Fruit fly (Drosophila melanogaster) whole organism, embryonic: Measurements from ENCODE around the gene CG3534.
A peak's percentile ranks its signal among the peaks of the same experiment; 100 is the strongest.

Experiments
- Abd-B ChIP-seq: fragments of 200-800 bp; sonication (Bioruptor generic); optimal IDR thresholded peaks from 2 replicates; lab custom pipeline; 2018; ENCODE audit warnings: missing biosample characterization, mild to moderate bottlenecking, missing genetic modification characterization, moderate library complexity
- Antp ChIP-seq: fragments of 200-800 bp; sonication (Bioruptor generic); optimal IDR thresholded peaks from 3 replicates; lab custom pipeline; 2016; ENCODE audit warnings: missing biosample characterization, missing genetic modification characterization
- Atf3 ChIP-seq: fragments of 200-800 bp; sonication (Bioruptor generic); optimal IDR thresholded peaks from 3 replicates; lab custom pipeline; 2016; ENCODE audit warnings: missing biosample characterization, missing genetic modification characterization
- Atf6 ChIP-seq: fragments of 200-800 bp; sonication (Bioruptor generic); IDR thresholded peaks from 2 replicates; pipeline ENCODE4 v1.3.6; 2022; ENCODE audit warnings: missing biosample characterization, missing genetic modification characterization
- CG10267 ChIP-seq: fragments of 200-800 bp; sonication (Bioruptor generic); optimal IDR thresholded peaks from 2 replicates; lab custom pipeline; 2018; ENCODE audit warnings: missing biosample characterization, mild to moderate bottlenecking, missing genetic modification characterization, moderate library complexity
- CG11085 ChIP-seq: fragments of 200-800 bp; sonication (Bioruptor generic); IDR thresholded peaks from 2 replicates; pipeline ENCODE4 v1.3.6; 2022; ENCODE audit warnings: missing biosample characterization, missing genetic modification characterization
- CG12219 ChIP-seq: fragments of 200-800 bp; sonication (Bioruptor generic); optimal IDR thresholded peaks from 3 replicates; lab custom pipeline; 2018; ENCODE audit warnings: missing biosample characterization, mild to moderate bottlenecking, missing genetic modification characterization
- CG13424 ChIP-seq: fragments of 200-800 bp; sonication (Bioruptor generic); optimal IDR thresholded peaks from 2 replicates; lab custom pipeline; 2019; ENCODE audit warnings: missing biosample characterization, mild to moderate bottlenecking, missing genetic modification characterization, moderate library complexity
- CG16813 ChIP-seq: fragments of 200-800 bp; sonication (Bioruptor generic); IDR thresholded peaks from 3 replicates; pipeline ENCODE4 v1.3.6; 2022; ENCODE audit warnings: missing biosample characterization, missing genetic modification characterization; ENCODE audit not compliant: partially characterized antibody
- CG17186 ChIP-seq: fragments of 200-800 bp; sonication (Bioruptor generic); optimal IDR thresholded peaks from 3 replicates; lab custom pipeline; 2017; ENCODE audit warnings: missing biosample characterization, missing genetic modification reagents, missing genetic modification characterization
- CG18764 ChIP-seq: fragments of 200-800 bp; sonication (Bioruptor generic); optimal IDR thresholded peaks from 3 replicates; lab custom pipeline; 2016; ENCODE audit warnings: missing biosample characterization, missing genetic modification characterization
- CG2116 ChIP-seq: fragments of 200-800 bp; sonication (Bioruptor generic); optimal IDR thresholded peaks from 3 replicates; lab custom pipeline; 2018; ENCODE audit warnings: missing biosample characterization, mild to moderate bottlenecking, missing genetic modification characterization
- CG30020 ChIP-seq: fragments of 200-800 bp; optimal IDR thresholded peaks from 2 replicates; lab custom pipeline; 2019; ENCODE audit warnings: missing biosample characterization, mild to moderate bottlenecking, missing genetic modification characterization, moderate library complexity
- CG30403 ChIP-seq: fragments of 200-800 bp; sonication (Bioruptor generic); optimal IDR thresholded peaks from 3 replicates; lab custom pipeline; 2016; ENCODE audit warnings: missing biosample characterization, missing genetic modification characterization
- CG31365 ChIP-seq: fragments of 200-800 bp; sonication (Bioruptor generic); optimal IDR thresholded peaks from 2 replicates; lab custom pipeline; 2018; ENCODE audit warnings: missing biosample characterization, mild to moderate bottlenecking, missing genetic modification characterization
- CG4404 ChIP-seq: fragments of 200-800 bp; sonication (Bioruptor generic); IDR thresholded peaks from 2 replicates; pipeline ENCODE4 v1.3.6; 2022; ENCODE audit warnings: missing biosample characterization, missing genetic modification characterization
- CG4617 ChIP-seq: fragments of 200-800 bp; sonication (Bioruptor generic); optimal IDR thresholded peaks from 3 replicates; lab custom pipeline; 2016; ENCODE audit warnings: missing biosample characterization, missing genetic modification characterization, borderline replicate concordance
- CG5245 ChIP-seq: fragments of 200-800 bp; sonication (Bioruptor generic); optimal IDR thresholded peaks from 3 replicates; lab custom pipeline; 2016; ENCODE audit warnings: missing biosample characterization, missing genetic modification characterization
- CG6689 ChIP-seq: fragments of 200-800 bp; sonication (Bioruptor generic); IDR thresholded peaks from 2 replicates; pipeline ENCODE4 v1.3.6; 2022; ENCODE audit warnings: missing biosample characterization, missing genetic modification characterization
- CG6791 ChIP-seq: fragments of 200-800 bp; sonication (Bioruptor generic); IDR thresholded peaks from 3 replicates; pipeline ENCODE4 v1.3.6; 2022; ENCODE audit warnings: missing biosample characterization, missing genetic modification characterization; ENCODE audit not compliant: partially characterized antibody
- CG9817 ChIP-seq: fragments of 200-800 bp; sonication (Bioruptor generic); optimal IDR thresholded peaks from 2 replicates; lab custom pipeline; 2018; ENCODE audit warnings: missing biosample characterization, mild to moderate bottlenecking, missing genetic modification characterization, moderate library complexity
- Camta ChIP-seq: fragments of 200-800 bp; sonication (Bioruptor generic); optimal IDR thresholded peaks from 2 replicates; lab custom pipeline; 2016; ENCODE audit warnings: missing biosample characterization, missing genetic modification characterization
- Dip2 ChIP-seq: fragments of 200-800 bp; sonication (Bioruptor generic); IDR thresholded peaks from 2 replicates; pipeline ENCODE4 v1.3.6; 2022; ENCODE audit warnings: missing biosample characterization, missing genetic modification characterization
- HHEX ChIP-seq: fragments of 200-800 bp; sonication (Bioruptor generic); optimal IDR thresholded peaks from 3 replicates; lab custom pipeline; 2017; ENCODE audit warnings: missing biosample characterization, mild to moderate bottlenecking, missing genetic modification characterization, missing genetic modification reagents
- MBD-R2 ChIP-seq: fragments of 200-800 bp; sonication (Bioruptor generic); IDR thresholded peaks from 2 replicates; pipeline ENCODE4 v1.3.6; 2022; ENCODE audit warnings: missing biosample characterization, missing genetic modification characterization
- MTF-1 ChIP-seq: fragments of 200-800 bp; sonication (Bioruptor generic); optimal IDR thresholded peaks from 2 replicates; lab custom pipeline; 2018; ENCODE audit warnings: missing biosample characterization, mild to moderate bottlenecking, missing genetic modification characterization, borderline replicate concordance
- Oli ChIP-seq: fragments of 200-800 bp; sonication (Bioruptor generic); optimal IDR thresholded peaks from 2 replicates; lab custom pipeline; 2018; ENCODE audit warnings: missing biosample characterization, mild to moderate bottlenecking, missing genetic modification characterization, moderate library complexity
- Spps ChIP-seq: fragments of 200-800 bp; sonication (Bioruptor generic); optimal IDR thresholded peaks from 2 replicates; lab custom pipeline; 2018; ENCODE audit warnings: missing biosample characterization, mild to moderate bottlenecking, missing genetic modification characterization
- TFAM ChIP-seq: fragments of 200-800 bp; sonication (Bioruptor generic); optimal IDR thresholded peaks from 2 replicates; lab custom pipeline; 2017; ENCODE audit warnings: missing biosample characterization, missing genetic modification characterization, inconsistent platforms
- Vsx1 ChIP-seq: fragments of 200-800 bp; sonication (Bioruptor generic); optimal IDR thresholded peaks from 2 replicates; lab custom pipeline; 2017; ENCODE audit warnings: missing biosample characterization, mild to moderate bottlenecking, missing genetic modification characterization, missing genetic modification reagents
- YL-1 ChIP-seq: fragments of 200-800 bp; sonication (Bioruptor generic); optimal IDR thresholded peaks from 3 replicates; lab custom pipeline; 2017; ENCODE audit warnings: missing biosample characterization, mild to moderate bottlenecking, missing genetic modification characterization
- amos ChIP-seq: fragments of 200-800 bp; sonication (Bioruptor generic); IDR thresholded peaks from 2 replicates; pipeline ENCODE4 v1.3.6; 2022; ENCODE audit warnings: missing biosample characterization, missing genetic modification characterization; ENCODE audit not compliant: partially characterized antibody
- ato ChIP-seq: fragments of 200-800 bp; sonication (Bioruptor generic); IDR thresholded peaks from 2 replicates; pipeline ENCODE4 v1.3.6; 2022; ENCODE audit warnings: missing biosample characterization, missing genetic modification characterization; ENCODE audit not compliant: partially characterized antibody
- crol ChIP-seq: fragments of 200-800 bp; sonication (Bioruptor generic); IDR thresholded peaks from 2 replicates; pipeline ENCODE4 v1.3.6; 2022; ENCODE audit warnings: missing biosample characterization, missing genetic modification characterization
- dan ChIP-seq: fragments of 200-800 bp; sonication (Bioruptor generic); IDR thresholded peaks from 2 replicates; pipeline ENCODE4 v1.3.6; 2022; ENCODE audit warnings: missing biosample characterization, missing genetic modification characterization
- eyg ChIP-seq: fragments of 200-800 bp; sonication (Bioruptor generic); optimal IDR thresholded peaks from 3 replicates; lab custom pipeline; 2016; ENCODE audit warnings: missing biosample characterization, missing genetic modification characterization
- kah ChIP-seq: fragments of 200-800 bp; sonication (Bioruptor generic); optimal IDR thresholded peaks from 2 replicates; lab custom pipeline; 2018; ENCODE audit warnings: missing biosample characterization, mild to moderate bottlenecking, missing genetic modification characterization
- kni ChIP-seq: fragments of 200-800 bp; sonication (Bioruptor generic); optimal IDR thresholded peaks from 3 replicates; lab custom pipeline; 2017; ENCODE audit warnings: mild to moderate bottlenecking, missing biosample characterization, missing genetic modification reagents, missing genetic modification characterization
- pros ChIP-seq: fragments of 200-800 bp; sonication (Bioruptor generic); optimal IDR thresholded peaks from 3 replicates; lab custom pipeline; 2019; ENCODE audit warnings: missing biosample characterization, mild to moderate bottlenecking, missing genetic modification characterization, moderate library complexity
- psq ChIP-seq: fragments of 200-800 bp; sonication (Bioruptor generic); optimal IDR thresholded peaks from 2 replicates; lab custom pipeline; 2017; ENCODE audit warnings: missing biosample characterization, missing genetic modification characterization
- ranshi ChIP-seq: fragments of 200-800 bp; sonication (Bioruptor generic); IDR thresholded peaks from 2 replicates; pipeline ENCODE4 v1.3.6; 2022; ENCODE audit warnings: missing biosample characterization, missing genetic modification characterization
- shn ChIP-seq: fragments of 200-800 bp; sonication (Bioruptor generic); optimal IDR thresholded peaks from 3 replicates; lab custom pipeline; 2016; ENCODE audit warnings: missing biosample characterization, missing genetic modification characterization
- stwl ChIP-seq: fragments of 200-800 bp; sonication (Bioruptor generic); optimal IDR thresholded peaks from 3 replicates; lab custom pipeline; 2018; ENCODE audit warnings: missing biosample characterization, mild to moderate bottlenecking, missing genetic modification characterization, moderate library complexity
- tna ChIP-seq: fragments of 200-800 bp; sonication (Bioruptor generic); IDR thresholded peaks from 2 replicates; pipeline ENCODE4 v1.3.6; 2022; ENCODE audit warnings: missing biosample characterization, missing genetic modification characterization; ENCODE audit not compliant: partially characterized antibody
- unpg ChIP-seq: fragments of 200-800 bp; sonication (Bioruptor generic); optimal IDR thresholded peaks from 3 replicates; lab custom pipeline; 2018; ENCODE audit warnings: missing biosample characterization, mild to moderate bottlenecking, missing genetic modification characterization, moderate library complexity
- usp ChIP-seq: fragments of >200 bp; optimal IDR thresholded peaks from 2 replicates; lab custom pipeline; 2017; ENCODE audit warnings: missing biosample characterization, missing genetic modification characterization
- z ChIP-seq: fragments of 200-800 bp; sonication (Bioruptor generic); IDR thresholded peaks from 3 replicates; pipeline ENCODE4 v1.3.6; 2022; ENCODE audit warnings: missing biosample characterization, missing genetic modification characterization
- zen ChIP-seq: fragments of 200-800 bp; sonication (Bioruptor generic); optimal IDR thresholded peaks from 3 replicates; lab custom pipeline; 2018; ENCODE audit warnings: missing biosample characterization, mild to moderate bottlenecking, missing genetic modification characterization, moderate library complexity

CG3534 gene

dm6 chr3R:16986181-16987074 lies 9.8 kb upstream of the CG3534 start (continued):
- peak; percentile 68 for TF ChIP-seq MTF-1
- TF ChIP-seq CG12219 (GFP tag; lab: Kevin White, UChicago), result peak; percentile 91
- TF ChIP-seq CG17186 (GFP tag; lab: Kevin White, UChicago), result no peak
- peak; percentile 67 for TF ChIP-seq crol (GFP tag; lab: Robert Waterston, UW)
- TF ChIP-seq shn, result peak; percentile 94
- peak; percentile 35 for TF ChIP-seq CG30020 (tag; lab: Kevin White, UChicago)
- peak; percentile 91 for TF ChIP-seq CG30403 (GFP tag; lab: Kevin White, UChicago)
- no peak for TF ChIP-seq stwl
- TF ChIP-seq YL-1 (GFP tag; lab: Kevin White, UChicago), result peak; percentile 52
- no peak for TF ChIP-seq usp
- TF ChIP-seq CG2116 (GFP tag; lab: Kevin White, UChicago), result peak; percentile 36
- peak; percentile 98 for TF ChIP-seq Antp
- peak; percentile 66 for TF ChIP-seq CG18764
- peak; percentile 95 for TF ChIP-seq CG11085
- peak; percentile 87 for TF ChIP-seq Atf3 (GFP tag; lab: Kevin White, UChicago)
- peak; percentile 91 for TF ChIP-seq Oli (tag; lab: Kevin White, UChicago)
- peak; percentile 86 for TF ChIP-seq Camta
- TF ChIP-seq amos (GFP tag; lab: Robert Waterston, UW), result peak; percentile 12; the same call in 1 of the 2 replicates
- TF ChIP-seq CG31365 (tag; lab: Kevin White, UChicago), result peak; percentile 76
- peak; percentile 36 for TF ChIP-seq kah (GFP tag; lab: Kevin White, UChicago)
- peak; percentile 57 for TF ChIP-seq zen (tag; lab: Kevin White, UChicago)
- peak; percentile 98 for TF ChIP-seq Atf6 (GFP tag; lab: Robert Waterston, UW)
- TF ChIP-seq ranshi (GFP tag; lab: Robert Waterston, UW), result peak; percentile 93
- peak; percentile 43 for TF ChIP-seq CG10267
- peak; percentile 95 for TF ChIP-seq CG4404
- peak; percentile 92 for TF ChIP-seq MBD-R2
- TF ChIP-seq dan (GFP tag; lab: Robert Waterston, UW), result peak; percentile 79
- TF ChIP-seq tna (GFP tag; lab: Robert Waterston, UW), result no peak
- TF ChIP-seq z, result peak; percentile 88
- TF ChIP-seq Spps (tag; lab: Kevin White, UChicago), result no peak
- TF ChIP-seq Vsx1 (GFP tag; lab: Kevin White, UChicago), result peak; percentile 73
- TF ChIP-seq CG6689, result peak; percentile 91
- TF ChIP-seq HHEX, result peak; percentile 92
- peak; percentile 91 for TF ChIP-seq unpg
- TF ChIP-seq psq (GFP tag; lab: Kevin White, UChicago), result peak; percentile 31
- TF ChIP-seq Dip2 (GFP tag; lab: Robert Waterston, UW), result peak; percentile 47; the same call in 1 of the 2 replicates
- TF ChIP-seq Abd-B (GFP tag; lab: Kevin White, UChicago), result peak; percentile 94
- peak; percentile 78 for TF ChIP-seq CG5245 (GFP tag; lab: Kevin White, UChicago)
- TF ChIP-seq kni, result peak; percentile 11
- no peak for TF ChIP-seq ato (GFP tag; lab: Robert Waterston, UW)
- peak; percentile 93 for TF ChIP-seq eyg (GFP tag; lab: Kevin White, UChicago)
- no peak for TF ChIP-seq CG16813 (GFP tag; lab: Robert Waterston, UW)
- TF ChIP-seq CG13424, result peak; percentile 91
- TF ChIP-seq TFAM, result peak; percentile 30
- TF ChIP-seq CG9817 (tag; lab: Kevin White, UChicago), result peak; percentile 96
- TF ChIP-seq CG6791 (GFP tag; lab: Robert Waterston, UW), result 0 out of 3 replicates have a peak, but pooled peaks have one; percentile 34
- peak; percentile 82 for TF ChIP-seq CG4617 (GFP tag; lab: Kevin White, UChicago)
- TF ChIP-seq pros (GFP tag; lab: Kevin White, UChicago), result no peak
